Worm (Caenorhabditis elegans): Measurements from ENCODE around the gene C17B7.5.

DNA sequence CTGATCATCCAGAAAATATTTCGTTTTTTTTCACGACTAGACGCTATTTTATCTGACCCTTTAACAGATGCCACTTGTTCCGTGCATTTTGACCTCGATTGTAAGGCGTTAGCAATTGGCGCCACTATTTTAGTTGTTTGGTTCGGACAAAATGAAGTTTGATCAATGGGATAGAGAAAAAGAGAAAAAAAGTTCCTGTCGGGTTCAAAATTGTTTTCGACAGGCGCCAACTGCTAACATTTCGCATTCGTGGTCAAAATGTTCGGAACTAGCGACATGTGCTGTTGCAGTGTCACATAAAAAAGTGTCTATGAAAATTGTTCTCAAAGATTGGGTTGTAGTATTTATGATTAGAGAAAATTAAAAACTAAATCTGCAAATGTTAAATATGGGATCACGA is 14.1 kb downstream of the C17B7.5 start:
- no peak for TF ChIP-seq ceh-28 (tag; optimal IDR thresholded peaks at IDR 0.05)
- no peak for TF ChIP-seq skn-1 (tag; optimal IDR thresholded peaks at IDR 0.05)
- TF ChIP-seq ctbp-1 (GFP tag; IDR thresholded peaks at IDR 0.05), result no peak
- no peak for TF ChIP-seq spr-1 (tag; optimal IDR thresholded peaks at IDR 0.05)
- TF ChIP-seq pha-4 (GFP tag; IDR thresholded peaks at IDR 0.05), result no peak
- TF ChIP-seq pha-4 (tag; optimal IDR thresholded peaks at IDR 0.05), result no peak
- no peak for TF ChIP-seq attf-4 (tag; optimal IDR thresholded peaks at IDR 0.05)
- TF ChIP-seq unc-62 (GFP tag; optimal IDR thresholded peaks at IDR 0.05 in 1 of 2), result no peak
- TF ChIP-seq unc-62 (tag; optimal IDR thresholded peaks at IDR 0.05), result no peak
- TF ChIP-seq duxl-1 (tag; optimal IDR thresholded peaks at IDR 0.05; ENCODE audit: poor library complexity), result no peak
- TF ChIP-seq hmg-1.1 (GFP tag; IDR thresholded peaks at IDR 0.05), result no peak
